Worm (Caenorhabditis elegans) whole organism, L1 larva: ENCODE measurements around the gene srd-31.

Experiments
- blmp-1 ChIP-seq: fragments of 150-350 bp; optimal IDR thresholded peaks from 2 replicates; lab custom pipeline; 2014; ENCODE audit warnings: missing biosample characterization, missing genetic modification characterization
- elt-2 ChIP-seq: sonication (generic microtip); optimal IDR thresholded peaks from 2 replicates; lab custom pipeline; 2016; ENCODE audit warnings: missing genetic modification characterization, mild to moderate bottlenecking, inconsistent platforms, missing compliant biosample characterization, missing genetic modification reagents
- fkh-8 ChIP-seq: sonication (generic microtip); optimal IDR thresholded peaks from 2 replicates; lab custom pipeline; 2016; ENCODE audit warnings: mild to moderate bottlenecking, missing genetic modification characterization, missing compliant biosample characterization
- lin-13 ChIP-seq: fragments of 150-350 bp; optimal IDR thresholded peaks from 2 replicates; lab custom pipeline; 2014; ENCODE audit warnings: missing biosample characterization, missing genetic modification reagents, missing genetic modification characterization
- lin-15B ChIP-seq: fragments of 150-350 bp; sonication (generic microtip); optimal IDR thresholded peaks from 3 replicates; lab custom pipeline; 2014; ENCODE audit warnings: missing biosample characterization, missing genetic modification characterization
- lsy-2 ChIP-seq, 2 experiments: fragments of 150-350 bp; optimal IDR thresholded peaks; 2 replicates each; lab custom pipeline; 2014; ENCODE audit warnings: missing biosample characterization in 2 of 2, missing genetic modification characterization in 2 of 2
- pax-3 ChIP-seq: fragments of 200-800 bp; sonication (Bioruptor generic); optimal IDR thresholded peaks from 2 replicates; lab custom pipeline; 2018; ENCODE audit warnings: mild to moderate bottlenecking, missing genetic modification characterization, moderate library complexity, missing compliant biosample characterization
- skn-1 ChIP-seq: fragments of 150-350 bp; optimal IDR thresholded peaks from 2 replicates; lab custom pipeline; 2014; ENCODE audit warnings: missing biosample characterization, missing genetic modification characterization
- tlp-1 ChIP-seq: fragments of 150-350 bp; optimal IDR thresholded peaks from 2 replicates; lab custom pipeline; 2014; ENCODE audit warnings: missing biosample characterization, missing genetic modification characterization

ce11 chrV:7639356-7639755 lies 4.8 kb upstream of the srd-31 start:
- TF ChIP-seq lin-13 (GFP tag; lab: Kevin White, UChicago) (no peak), fkh-8 (tag; lab: Kevin White, UChicago) (no peak), lsy-2 (tag; optimal IDR thresholded peaks at IDR 0.05; lab: Kevin White, UChicago) (no peak), tlp-1 (tag; lab: Kevin White, UChicago) (no peak), lin-15B (tag; lab: Kevin White, UChicago) (no peak), skn-1 (tag; lab: Kevin White, UChicago) (no peak), pax-3 (tag; lab: Kevin White, UChicago) (no peak), elt-2 (tag; lab: Kevin White, UChicago) (no peak), blmp-1 (no peak)
